Comparison of ENCODE assay signal across 5 fruit fly cellular contexts in genomic region chr3R:23933684-23934575, dm6.
A peak's percentile ranks its signal among the peaks of the same experiment; 100 is the strongest.
TF ChIP-seq lines count a peak whose summit lies in the region.

CG5854 (plus strand) TSS chr3R:23933912.

- no peak for TF ChIP-seq CTCF in whole organism, embryonic (GFP tag; optimal IDR thresholded peaks at IDR 0.05; lab: Kevin White, UChicago)

TF ChIP-seq in whole organism, adult, 20 proteins besides CTCF, POLR2A, EP300 and RAD21 (continues in another document):
- TF ChIP-seq cic (GFP tag; optimal IDR thresholded peaks at IDR 0.05; lab: Kevin White, UChicago) (peak; percentile 61), CG12768 (GFP tag; optimal IDR thresholded peaks at IDR 0.05; lab: Kevin White, UChicago) (peak; percentile 28), kay (GFP tag; lab: Kevin White, UChicago; ENCODE audit: borderline replicate concordance) (no peak), CG33017 (tag; optimal IDR thresholded peaks at IDR 0.05; lab: Kevin White, UChicago) (peak; percentile 86), bab1 (GFP tag; optimal IDR thresholded peaks at IDR 0.05; lab: Kevin White, UChicago) (peak; percentile 63), CG7045 (GFP tag; optimal IDR thresholded peaks at IDR 0.05; lab: Kevin White, UChicago) (peak; percentile 25), cnc (optimal IDR thresholded peaks at IDR 0.05; lab: Kevin White, UChicago) (no peak), ovo (GFP tag; optimal IDR thresholded peaks at IDR 0.05; lab: Kevin White, UChicago) (no peak), tj (GFP tag; optimal IDR thresholded peaks at IDR 0.05; lab: Kevin White, UChicago) (peak; percentile 19), Hr96 (GFP tag; optimal IDR thresholded peaks at IDR 0.05; lab: Kevin White, UChicago) (no peak), Clk (GFP tag; optimal IDR thresholded peaks at IDR 0.05; lab: Kevin White, UChicago) (no peak), CG7101 (tag; optimal IDR thresholded peaks at IDR 0.05; lab: Kevin White, UChicago) (peak; percentile 71), Mnt (GFP tag; optimal IDR thresholded peaks at IDR 0.05; lab: Kevin White, UChicago) (peak; percentile 60), pad (GFP tag; optimal IDR thresholded peaks at IDR 0.05; lab: Kevin White, UChicago) (peak; percentile 32), Crg-1 (GFP tag; optimal IDR thresholded peaks at IDR 0.05; lab: Kevin White, UChicago) (peak; percentile 30), toe (GFP tag; optimal IDR thresholded peaks at IDR 0.05; lab: Kevin White, UChicago) (no peak), CG14711 (tag; optimal IDR thresholded peaks at IDR 0.05; lab: Kevin White, UChicago) (peak; percentile 75), CG5204 (GFP tag; optimal IDR thresholded peaks at IDR 0.05; lab: Kevin White, UChicago) (no peak)

TF ChIP-seq in whole organism, embryonic, 481 proteins besides CTCF, POLR2A, EP300 and RAD21 (continues in another document):
- no peak for TF ChIP-seq pros (GFP tag; optimal IDR thresholded peaks at IDR 0.05; lab: Kevin White, UChicago)
- TF ChIP-seq CG16863 (GFP tag; optimal IDR thresholded peaks at IDR 0.05; lab: Kevin White, UChicago), result peak; percentile 86
- TF ChIP-seq Adf1 (GFP tag; IDR thresholded peaks at IDR 0.05; lab: Robert Waterston, UW), result no peak; the same call in 1 of the 2 replicates
- TF ChIP-seq repo (GFP tag; optimal IDR thresholded peaks at IDR 0.05; lab: Kevin White, UChicago), result peak; percentile 74
- no peak for TF ChIP-seq Doc3 (GFP tag; IDR thresholded peaks at IDR 0.05; lab: Robert Waterston, UW; ENCODE audit: partially characterized antibody)
- peak; percentile 55 for TF ChIP-seq Dad (GFP tag; optimal IDR thresholded peaks at IDR 0.05; lab: Kevin White, UChicago)
- peak; percentile 66 for TF ChIP-seq CG1233 (GFP tag; optimal IDR thresholded peaks at IDR 0.05; lab: Kevin White, UChicago)
- peak; percentile 52 for TF ChIP-seq CoRest (tag; optimal IDR thresholded peaks at IDR 0.05; lab: Kevin White, UChicago)
- peak; percentile 57 for TF ChIP-seq CG1024 (GFP tag; IDR thresholded peaks at IDR 0.05; lab: Robert Waterston, UW)
- no peak for TF ChIP-seq emc (GFP tag; optimal IDR thresholded peaks at IDR 0.05; lab: Kevin White, UChicago)
- TF ChIP-seq knrl (GFP tag; IDR thresholded peaks at IDR 0.05; lab: Robert Waterston, UW; ENCODE audit: partially characterized antibody), result no peak
- peak; percentile 6 for TF ChIP-seq CG4617 (GFP tag; optimal IDR thresholded peaks at IDR 0.05; lab: Kevin White, UChicago; ENCODE audit: borderline replicate concordance)
- TF ChIP-seq fd3F (GFP tag; optimal IDR thresholded peaks at IDR 0.05; lab: Kevin White, UChicago), result peak; percentile 21
- TF ChIP-seq CG10147 (GFP tag; optimal IDR thresholded peaks at IDR 0.05; lab: Kevin White, UChicago), result peak; percentile 62
- peak; percentile 21 for TF ChIP-seq CG2116 (GFP tag; optimal IDR thresholded peaks at IDR 0.05; lab: Kevin White, UChicago)
- TF ChIP-seq bsh (GFP tag; optimal IDR thresholded peaks at IDR 0.05; lab: Kevin White, UChicago), result peak; percentile 90 to 98
- no peak for TF ChIP-seq CrebB (tag; optimal IDR thresholded peaks at IDR 0.05; lab: Kevin White, UChicago)
- peak; percentile 59 for TF ChIP-seq CG2120 (GFP tag; optimal IDR thresholded peaks at IDR 0.05; lab: Kevin White, UChicago)

TF ChIP-seq in whole organism, prepupa, 60 proteins besides CTCF, POLR2A, EP300 and RAD21 (continues in another document):
- TF ChIP-seq fkh (GFP tag; optimal IDR thresholded peaks at IDR 0.05; lab: Kevin White, UChicago) (no peak), esn (GFP tag; optimal IDR thresholded peaks at IDR 0.05; lab: Kevin White, UChicago) (peak; percentile 97), CG8319 (GFP tag; optimal IDR thresholded peaks at IDR 0.05; lab: Kevin White, UChicago) (peak; percentile 95), CG9139 (GFP tag; optimal IDR thresholded peaks at IDR 0.05; lab: Kevin White, UChicago) (peak; percentile 87), cyc (GFP tag; optimal IDR thresholded peaks at IDR 0.05; lab: Kevin White, UChicago) (peak; percentile 96), CG11902 (GFP tag; optimal IDR thresholded peaks at IDR 0.05; lab: Kevin White, UChicago) (peak; percentile 88), ss (GFP tag; optimal IDR thresholded peaks at IDR 0.05; lab: Kevin White, UChicago) (peak; percentile 94 to 96), CG10631 (GFP tag; optimal IDR thresholded peaks at IDR 0.05; lab: Kevin White, UChicago) (peak; percentile 96), Smox (GFP tag; optimal IDR thresholded peaks at IDR 0.05; lab: Kevin White, UChicago) (peak; percentile 96), acj6 (GFP tag; optimal IDR thresholded peaks at IDR 0.05; lab: Kevin White, UChicago) (peak; percentile 98), CG1621 (tag; optimal IDR thresholded peaks at IDR 0.05; lab: Kevin White, UChicago) (peak; percentile 97), CG6792 (GFP tag; optimal IDR thresholded peaks at IDR 0.05; lab: Kevin White, UChicago) (peak; percentile 96), Eip78C (GFP tag; lab: Kevin White, UChicago) (peak; percentile 99), pdm3 (GFP tag; optimal IDR thresholded peaks at IDR 0.05; lab: Kevin White, UChicago) (peak; percentile 98), Sox15 (GFP tag; optimal IDR thresholded peaks at IDR 0.05; lab: Kevin White, UChicago) (peak; percentile 94), spab (GFP tag; optimal IDR thresholded peaks at IDR 0.05; lab: Kevin White, UChicago) (peak; percentile 97), Hr38 (GFP tag; optimal IDR thresholded peaks at IDR 0.05; lab: Kevin White, UChicago) (peak; percentile 84), CG3919 (GFP tag; optimal IDR thresholded peaks at IDR 0.05; lab: Kevin White, UChicago) (peak; percentile 99), dac (GFP tag; optimal IDR thresholded peaks at IDR 0.05; lab: Kevin White, UChicago) (peak; percentile 94), Lpt (GFP tag; optimal IDR thresholded peaks at IDR 0.05; lab: Kevin White, UChicago) (peak; percentile 91)

TF ChIP-seq in whole organism, pupa, 21 proteins besides CTCF, POLR2A, EP300 and RAD21:
- TF ChIP-seq Pif1A (GFP tag; optimal IDR thresholded peaks at IDR 0.05; lab: Kevin White, UChicago), result peak; percentile 98
- peak; percentile 98 for TF ChIP-seq CG12605 (GFP tag; IDR thresholded peaks at IDR 0.05; lab: Robert Waterston, UW)
- TF ChIP-seq CG8159 (tag; optimal IDR thresholded peaks at IDR 0.05; lab: Kevin White, UChicago), result peak; percentile 96
- TF ChIP-seq Pif1B (GFP tag; optimal IDR thresholded peaks at IDR 0.05; lab: Kevin White, UChicago), result peak; percentile 97
- TF ChIP-seq Snoo (tag; optimal IDR thresholded peaks at IDR 0.05; lab: Kevin White, UChicago), result peak; percentile 95
- peak; percentile 95 for TF ChIP-seq CG34367 (tag; optimal IDR thresholded peaks at IDR 0.05; lab: Kevin White, UChicago)
- TF ChIP-seq CG32121 (GFP tag; IDR thresholded peaks at IDR 0.05; lab: Robert Waterston, UW), result peak; percentile 96
- TF ChIP-seq D1 (tag; optimal IDR thresholded peaks at IDR 0.05; lab: Kevin White, UChicago), result no peak
- TF ChIP-seq gl (tag; optimal IDR thresholded peaks at IDR 0.05; lab: Kevin White, UChicago), result peak; percentile 93
- TF ChIP-seq CG17806 (tag; optimal IDR thresholded peaks at IDR 0.05; lab: Kevin White, UChicago), result peak; percentile 92
- TF ChIP-seq CG15710 (tag; optimal IDR thresholded peaks at IDR 0.05; lab: Kevin White, UChicago), result peak; percentile 96
- peak; percentile 99 for TF ChIP-seq Ets98B (GFP tag; IDR thresholded peaks at IDR 0.05; lab: Robert Waterston, UW)
- peak; percentile 91 for TF ChIP-seq CG9948 (tag; optimal IDR thresholded peaks at IDR 0.05; lab: Kevin White, UChicago)
- peak; percentile 96 for TF ChIP-seq CG8301 (tag; optimal IDR thresholded peaks at IDR 0.05; lab: Kevin White, UChicago)
- peak; percentile 99 for TF ChIP-seq CG4496 (GFP tag; IDR thresholded peaks at IDR 0.05; lab: Robert Waterston, UW)
- peak; percentile 93 for TF ChIP-seq CG13204 (GFP tag; optimal IDR thresholded peaks at IDR 0.05; lab: Kevin White, UChicago)
- TF ChIP-seq fd96Ca (GFP tag; IDR thresholded peaks at IDR 0.05; lab: Robert Waterston, UW), result peak; percentile 99
- peak; percentile 94 for TF ChIP-seq rn (GFP tag; IDR thresholded peaks at IDR 0.05; lab: Robert Waterston, UW)
- TF ChIP-seq CG10348 (GFP tag; IDR thresholded peaks at IDR 0.05; lab: Robert Waterston, UW), result peak; percentile 83
- peak; percentile 98 for TF ChIP-seq CG14655 (GFP tag; optimal IDR thresholded peaks at IDR 0.05; lab: Kevin White, UChicago)
- peak; percentile 98 for TF ChIP-seq EcR (GFP tag; optimal IDR thresholded peaks at IDR 0.05; lab: Kevin White, UChicago)

TF ChIP-seq in whole organism, wandering third instar larva, 38 proteins besides CTCF, POLR2A, EP300 and RAD21 (continues in another document):
- TF ChIP-seq N (GFP tag; optimal IDR thresholded peaks at IDR 0.05; lab: Kevin White, UChicago), result no peak
- TF ChIP-seq Hnf4 (GFP tag; optimal IDR thresholded peaks at IDR 0.05; lab: Kevin White, UChicago), result peak; percentile 92
- TF ChIP-seq tai (GFP tag; optimal IDR thresholded peaks at IDR 0.05; lab: Kevin White, UChicago), result no peak
- no peak for TF ChIP-seq sage (GFP tag; optimal IDR thresholded peaks at IDR 0.05; lab: Kevin White, UChicago)
- peak; percentile 31 for TF ChIP-seq dsf (GFP tag; optimal IDR thresholded peaks at IDR 0.05; lab: Kevin White, UChicago; ENCODE audit: borderline replicate concordance)
- TF ChIP-seq GATAd (GFP tag; optimal IDR thresholded peaks at IDR 0.05; lab: Kevin White, UChicago), result peak; percentile 63
- peak; percentile 69 to 98 for TF ChIP-seq foxo (GFP tag; optimal IDR thresholded peaks at IDR 0.05; lab: Kevin White, UChicago)
- no peak for TF ChIP-seq lola (GFP tag; optimal IDR thresholded peaks at IDR 0.05; lab: Kevin White, UChicago)
- TF ChIP-seq psq (GFP tag; optimal IDR thresholded peaks at IDR 0.05; lab: Kevin White, UChicago), result peak; percentile 89
- TF ChIP-seq Dif (GFP tag; optimal IDR thresholded peaks at IDR 0.05; lab: Kevin White, UChicago; ENCODE audit: partially characterized antibody), result peak; percentile 6
- TF ChIP-seq Hr83 (GFP tag; optimal IDR thresholded peaks at IDR 0.05; lab: Kevin White, UChicago; ENCODE audit: poor library complexity, severe bottlenecking), result peak; percentile 87
- TF ChIP-seq Rel (GFP tag; optimal IDR thresholded peaks at IDR 0.05; lab: Kevin White, UChicago), result no peak
- TF ChIP-seq Rel (tag; optimal IDR thresholded peaks at IDR 0.05; lab: Kevin White, UChicago), result peak; percentile 58
- TF ChIP-seq h (GFP tag; optimal IDR thresholded peaks at IDR 0.05; lab: Kevin White, UChicago), result peak; percentile 96
- peak; percentile 96 for TF ChIP-seq OdsH (GFP tag; optimal IDR thresholded peaks at IDR 0.05; lab: Kevin White, UChicago)
- TF ChIP-seq Hr78 (GFP tag; optimal IDR thresholded peaks at IDR 0.05; lab: Kevin White, UChicago), result no peak
- no peak for TF ChIP-seq usp (GFP tag; optimal IDR thresholded peaks at IDR 0.05; lab: Kevin White, UChicago)
- no peak for TF ChIP-seq Vsx2 (GFP tag; optimal IDR thresholded peaks at IDR 0.05; lab: Kevin White, UChicago; ENCODE audit: partially characterized antibody)
- TF ChIP-seq HLH106 (tag; optimal IDR thresholded peaks at IDR 0.05; lab: Kevin White, UChicago), result peak; percentile 91
- peak; percentile 95 for TF ChIP-seq fru (GFP tag; optimal IDR thresholded peaks at IDR 0.05; lab: Kevin White, UChicago)
- TF ChIP-seq sv (GFP tag; optimal IDR thresholded peaks at IDR 0.05; lab: Kevin White, UChicago), result peak; percentile 63
- TF ChIP-seq br (GFP tag; optimal IDR thresholded peaks at IDR 0.05; lab: Kevin White, UChicago), result peak; percentile 95
- TF ChIP-seq Myc (optimal IDR thresholded peaks at IDR 0.05; lab: Kevin White, UChicago), result no peak
